Worm (Caenorhabditis elegans) whole organism, L2 larva: ENCODE measurements around the gene str-9.

Experiments
- ZK546.5 ChIP-seq: sonication (generic microtip); optimal IDR thresholded peaks from 2 replicates; lab custom pipeline; 2017; ENCODE audit warnings: missing biosample characterization, missing genetic modification characterization
- ceh-82 ChIP-seq: fragments of 150-350 bp; optimal IDR thresholded peaks from 2 replicates; lab custom pipeline; 2014; ENCODE audit warnings: missing biosample characterization, missing genetic modification characterization
- egl-27 ChIP-seq: sonication (generic microtip); optimal IDR thresholded peaks from 3 replicates; lab custom pipeline; 2017; ENCODE audit warnings: missing biosample characterization, missing genetic modification reagents, missing genetic modification characterization
- lsy-2 ChIP-seq, 2 experiments: fragments of 150-350 bp in 1 of 2; sonication (generic microtip) in 1 of 2; optimal IDR thresholded peaks; 2 replicates each; lab custom pipeline; 2014 to 2017; ENCODE audit warnings: missing biosample characterization in 2 of 2, missing genetic modification characterization in 2 of 2
- nhr-77 ChIP-seq: fragments of 150-350 bp; optimal IDR thresholded peaks from 2 replicates; lab custom pipeline; 2014; ENCODE audit warnings: missing biosample characterization, missing genetic modification characterization
- snpc-4 ChIP-seq: fragments of 150-350 bp; optimal IDR thresholded peaks from 2 replicates; lab custom pipeline; 2014; ENCODE audit warnings: missing biosample characterization, missing genetic modification characterization
- unc-62 ChIP-seq: fragments of 150-350 bp; optimal IDR thresholded peaks from 2 replicates; lab custom pipeline; 2014; ENCODE audit warnings: missing biosample characterization, missing genetic modification reagents, missing genetic modification characterization

DNA sequence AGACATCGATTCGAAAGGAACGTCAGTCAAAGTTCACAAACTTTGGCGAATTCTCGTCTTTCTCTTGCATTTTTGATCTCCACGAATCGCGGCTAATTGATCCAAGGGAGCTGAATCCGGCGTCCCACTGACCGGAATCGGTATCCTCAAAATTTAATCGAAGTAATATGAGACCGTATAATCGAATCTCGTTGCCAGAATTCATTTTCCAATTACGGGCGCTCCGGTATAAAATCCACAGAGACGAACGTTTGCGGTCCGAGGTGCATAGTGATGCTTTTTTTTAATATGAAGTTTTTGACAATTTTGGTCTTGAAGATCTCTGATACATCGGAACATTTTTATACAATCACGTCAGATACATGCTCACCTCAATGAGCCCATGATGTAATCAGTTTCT, 904 bp upstream of the str-9 start:
- no peak for TF ChIP-seq snpc-4 (tag; lab: Kevin White, UChicago)
- TF ChIP-seq nhr-77 = no peak
- no peak for TF ChIP-seq ZK546.5
- TF ChIP-seq egl-27 = no peak
- TF ChIP-seq lsy-2 (tag; optimal IDR thresholded peaks at IDR 0.05; lab: Kevin White, UChicago) = no peak
- TF ChIP-seq ceh-82 = no peak
- TF ChIP-seq unc-62 (GFP tag; lab: Kevin White, UChicago) = no peak
